Worm (Caenorhabditis elegans) whole organism, L2 larva: ENCODE measurements around the gene klp-17.
A peak's percentile ranks its signal among the peaks of the same experiment; 100 is the strongest.

Experiments used
- C34F6.9 ChIP-seq: fragments of 150-350 bp; optimal IDR thresholded peaks from 2 replicates; lab custom pipeline; 2014; ENCODE audit warnings: missing biosample characterization, missing genetic modification characterization
- F13H6.1 ChIP-seq: sonication (generic microtip); optimal IDR thresholded peaks from 2 replicates; lab custom pipeline; 2016; ENCODE audit warnings: missing genetic modification characterization, missing compliant biosample characterization
- R02D3.7 ChIP-seq: fragments of 150-350 bp; optimal IDR thresholded peaks from 2 replicates; lab custom pipeline; 2014; ENCODE audit warnings: missing biosample characterization, missing genetic modification characterization
- Y55F3AM.14 ChIP-seq: fragments of 200-800 bp; sonication (Bioruptor generic); optimal IDR thresholded peaks from 2 replicates; lab custom pipeline; 2018; ENCODE audit warnings: mild to moderate bottlenecking, missing genetic modification characterization, missing compliant biosample characterization
- ZK546.5 ChIP-seq: sonication (generic microtip); optimal IDR thresholded peaks from 2 replicates; lab custom pipeline; 2017; ENCODE audit warnings: missing biosample characterization, missing genetic modification characterization
- alr-1 ChIP-seq: fragments of 150-350 bp; optimal IDR thresholded peaks from 2 replicates; lab custom pipeline; 2014; ENCODE audit warnings: missing biosample characterization, missing genetic modification characterization
- blmp-1 ChIP-seq: sonication (generic microtip); optimal IDR thresholded peaks from 2 replicates; lab custom pipeline; 2017; ENCODE audit warnings: missing genetic modification characterization, mild to moderate bottlenecking, missing compliant biosample characterization, antibody characterized with exemption, moderate library complexity; ENCODE audit not compliant: insufficient read depth
- ceh-16 ChIP-seq: fragments of 150-350 bp; optimal IDR thresholded peaks from 2 replicates; lab custom pipeline; 2014; ENCODE audit warnings: missing biosample characterization, missing genetic modification characterization
- crh-2 ChIP-seq: sonication (generic microtip); optimal IDR thresholded peaks from 2 replicates; lab custom pipeline; 2017; ENCODE audit warnings: missing biosample characterization, missing genetic modification characterization
- dmd-4 ChIP-seq: sonication (generic microtip); optimal IDR thresholded peaks from 2 replicates; lab custom pipeline; 2017; ENCODE audit warnings: missing biosample characterization, missing genetic modification characterization
- egl-27 ChIP-seq: sonication (generic microtip); optimal IDR thresholded peaks from 3 replicates; lab custom pipeline; 2017; ENCODE audit warnings: missing biosample characterization, missing genetic modification reagents, missing genetic modification characterization
- elt-1 ChIP-seq: fragments of 150-350 bp; optimal IDR thresholded peaks from 2 replicates; lab custom pipeline; 2014; ENCODE audit warnings: missing biosample characterization, missing genetic modification characterization
- elt-3 ChIP-seq: sonication (generic microtip); optimal IDR thresholded peaks from 2 replicates; lab custom pipeline; 2017; ENCODE audit warnings: missing biosample characterization, missing genetic modification characterization
- fos-1 ChIP-seq: fragments of 150-350 bp; optimal IDR thresholded peaks from 2 replicates; lab custom pipeline; 2014; ENCODE audit warnings: missing biosample characterization, missing genetic modification characterization
- gmeb-1 ChIP-seq: fragments of 150-350 bp; optimal IDR thresholded peaks from 2 replicates; lab custom pipeline; 2014; ENCODE audit warnings: missing biosample characterization, missing genetic modification characterization
- lin-11 ChIP-seq: fragments of 150-350 bp; sonication (generic microtip); optimal IDR thresholded peaks from 2 replicates; lab custom pipeline; 2014; ENCODE audit warnings: missing biosample characterization, missing genetic modification characterization, inconsistent platforms, mixed read lengths
- lin-13 ChIP-seq: fragments of 150-350 bp; optimal IDR thresholded peaks from 2 replicates; lab custom pipeline; 2014; ENCODE audit warnings: missing biosample characterization, missing genetic modification reagents, missing genetic modification characterization
- lin-39 ChIP-seq: fragments of 150-350 bp; optimal IDR thresholded peaks from 2 replicates; lab custom pipeline; 2014; ENCODE audit warnings: missing biosample characterization, missing genetic modification reagents, missing genetic modification characterization
- lsy-2 ChIP-seq, 2 experiments: fragments of 150-350 bp in 1 of 2; sonication (generic microtip) in 1 of 2; optimal IDR thresholded peaks; 2 replicates each; lab custom pipeline; 2014 to 2017; ENCODE audit warnings: missing biosample characterization in 2 of 2, missing genetic modification characterization in 2 of 2
- mab-5 ChIP-seq: fragments of 150-350 bp; optimal IDR thresholded peaks from 2 replicates; lab custom pipeline; 2014; ENCODE audit warnings: missing biosample characterization, missing genetic modification characterization
- mbf-1 ChIP-seq: sonication (generic microtip); optimal IDR thresholded peaks from 2 replicates; lab custom pipeline; 2017; ENCODE audit warnings: missing biosample characterization, missing genetic modification characterization
- mdl-1 ChIP-seq, 2 experiments: fragments of 150-350 bp in 1 of 2; sonication (generic microtip) in 1 of 2; optimal IDR thresholded peaks; 2 replicates each; lab custom pipeline; 2017; ENCODE audit warnings: missing biosample characterization in 2 of 2, missing genetic modification characterization in 2 of 2
- nhr-11 ChIP-seq: fragments of 150-350 bp; optimal IDR thresholded peaks from 2 replicates; lab custom pipeline; 2014; ENCODE audit warnings: missing biosample characterization, missing genetic modification characterization
- nhr-12 ChIP-seq: fragments of 150-350 bp; optimal IDR thresholded peaks from 2 replicates; lab custom pipeline; 2014; ENCODE audit warnings: missing biosample characterization, missing genetic modification characterization
- nhr-129 ChIP-seq: fragments of 150-350 bp; optimal IDR thresholded peaks from 2 replicates; lab custom pipeline; 2014; ENCODE audit warnings: missing biosample characterization, missing genetic modification characterization
- nhr-21 ChIP-seq: fragments of 150-350 bp; optimal IDR thresholded peaks from 2 replicates; lab custom pipeline; 2014; ENCODE audit warnings: missing biosample characterization, missing genetic modification characterization
- nhr-23 ChIP-seq: fragments of 150-350 bp; optimal IDR thresholded peaks from 2 replicates; lab custom pipeline; 2014; ENCODE audit warnings: missing biosample characterization, missing genetic modification reagents, missing genetic modification characterization
- nhr-237 ChIP-seq: fragments of 150-350 bp; optimal IDR thresholded peaks from 2 replicates; lab custom pipeline; 2014; ENCODE audit warnings: missing biosample characterization, missing genetic modification characterization
- nhr-25 ChIP-seq: fragments of 150-350 bp; sonication (generic microtip); optimal IDR thresholded peaks from 3 replicates; lab custom pipeline; 2014; ENCODE audit warnings: missing biosample characterization, missing genetic modification characterization
- nhr-6 ChIP-seq: fragments of 150-350 bp; optimal IDR thresholded peaks from 2 replicates; lab custom pipeline; 2014; ENCODE audit warnings: missing biosample characterization, missing genetic modification characterization
- nhr-77 ChIP-seq: fragments of 150-350 bp; optimal IDR thresholded peaks from 2 replicates; lab custom pipeline; 2014; ENCODE audit warnings: missing biosample characterization, missing genetic modification characterization
- peb-1 ChIP-seq: fragments of 150-350 bp; optimal IDR thresholded peaks from 2 replicates; lab custom pipeline; 2014; ENCODE audit warnings: missing biosample characterization, missing genetic modification characterization
- sem-4 ChIP-seq: fragments of 150-350 bp; optimal IDR thresholded peaks from 2 replicates; lab custom pipeline; 2014; ENCODE audit warnings: missing biosample characterization, missing genetic modification reagents, missing genetic modification characterization
- skn-1 ChIP-seq: sonication (generic microtip); optimal IDR thresholded peaks from 2 replicates; lab custom pipeline; 2017; ENCODE audit warnings: missing biosample characterization, missing genetic modification characterization
- sma-3 ChIP-seq: sonication (generic microtip); optimal IDR thresholded peaks from 2 replicates; lab custom pipeline; 2016; ENCODE audit warnings: missing genetic modification reagents, missing genetic modification characterization, missing compliant biosample characterization
- sma-9 ChIP-seq, 2 experiments: fragments of 150-350 bp in 1 of 2; sonication (generic microtip) in 1 of 2; optimal IDR thresholded peaks; 2 replicates each; lab custom pipeline; 2014 to 2016; ENCODE audit warnings: missing genetic modification characterization in 2 of 2, mild to moderate bottlenecking in 1 of 2, missing biosample characterization in 1 of 2, missing compliant biosample characterization in 1 of 2, missing genetic modification reagents in 1 of 2, moderate library complexity in 1 of 2
- snpc-4 ChIP-seq: fragments of 150-350 bp; optimal IDR thresholded peaks from 2 replicates; lab custom pipeline; 2014; ENCODE audit warnings: missing biosample characterization, missing genetic modification characterization
- unc-39 ChIP-seq: fragments of 150-350 bp; optimal IDR thresholded peaks from 2 replicates; lab custom pipeline; 2014; ENCODE audit warnings: missing biosample characterization, missing genetic modification characterization
- unc-55 ChIP-seq: fragments of 150-350 bp; sonication (generic microtip); optimal IDR thresholded peaks from 3 replicates; lab custom pipeline; 2014; ENCODE audit warnings: missing biosample characterization, missing genetic modification reagents, missing genetic modification characterization
- unc-62 ChIP-seq: fragments of 150-350 bp; optimal IDR thresholded peaks from 2 replicates; lab custom pipeline; 2014; ENCODE audit warnings: missing biosample characterization, missing genetic modification reagents, missing genetic modification characterization
- zag-1 ChIP-seq: fragments of 150-350 bp; optimal IDR thresholded peaks from 2 replicates; lab custom pipeline; 2014; ENCODE audit warnings: missing biosample characterization, missing genetic modification characterization
- ztf-1 ChIP-seq: fragments of 200-800 bp; sonication (Bioruptor generic); conservative IDR thresholded peaks from 2 replicates; pipeline ENCODE4 v1.3.6; 2022; ENCODE audit warnings: missing genetic modification characterization, missing compliant biosample characterization
- ztf-11 ChIP-seq: sonication (generic microtip); optimal IDR thresholded peaks from 2 replicates; lab custom pipeline; 2017; ENCODE audit warnings: missing biosample characterization, missing genetic modification characterization
- ztf-4 ChIP-seq: fragments of 150-350 bp; optimal IDR thresholded peaks from 2 replicates; lab custom pipeline; 2014; ENCODE audit warnings: missing biosample characterization, missing genetic modification characterization

The klp-17 gene

ce11 chrII:11479076-11479475, 11.6 kb upstream of the klp-17 start, which contains the start of gene W02B12.12:
TSS of gene W02B12.12 (minus strand) at chrII:11479176.
- TF ChIP-seq ztf-1 (GFP tag; lab: Robert Waterston, UW), result no peak
- TF ChIP-seq unc-39 (tag; lab: Kevin White, UChicago), result no peak
- no peak for TF ChIP-seq fos-1 (tag; lab: Kevin White, UChicago)
- no peak for TF ChIP-seq nhr-237 (tag; lab: Kevin White, UChicago)
- no peak for TF ChIP-seq unc-55
- TF ChIP-seq nhr-21 (tag; lab: Kevin White, UChicago), result no peak
- no peak for TF ChIP-seq elt-1 (tag; lab: Kevin White, UChicago)
- TF ChIP-seq nhr-129, result no peak
- no peak for TF ChIP-seq lsy-2 (tag; optimal IDR thresholded peaks at IDR 0.05; lab: Kevin White, UChicago)
- no peak for TF ChIP-seq elt-3 (tag; lab: Kevin White, UChicago)
- no peak for TF ChIP-seq R02D3.7
- TF ChIP-seq mbf-1, result no peak
- TF ChIP-seq mdl-1 (tag; optimal IDR thresholded peaks at IDR 0.05; lab: Kevin White, UChicago), result no peak
- TF ChIP-seq ceh-16 (tag; lab: Kevin White, UChicago), result no peak
- no peak for TF ChIP-seq nhr-12
- TF ChIP-seq skn-1 (tag; lab: Kevin White, UChicago), result no peak
- no peak for TF ChIP-seq nhr-25 (tag; lab: Kevin White, UChicago)
- no peak for TF ChIP-seq Y55F3AM.14 (GFP tag; lab: Kevin White, UChicago)

DNA sequence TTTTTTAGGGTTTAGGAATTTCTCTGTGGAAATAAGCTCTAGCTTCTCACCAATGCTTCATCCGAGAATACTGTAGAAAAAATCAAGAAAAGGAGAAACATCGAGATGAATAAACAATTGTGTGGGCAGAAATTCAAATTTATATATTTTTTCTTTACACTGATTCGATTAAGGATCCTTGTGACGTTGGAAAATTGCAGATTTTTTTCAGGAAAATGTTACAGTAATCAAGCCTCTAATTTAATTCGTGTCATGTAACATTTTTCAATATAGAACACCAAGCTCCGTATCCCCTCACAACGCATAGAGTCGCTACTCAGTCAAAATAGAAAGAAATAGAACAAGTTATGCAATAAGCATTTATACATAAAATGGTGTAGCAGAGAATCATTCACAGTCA, 9.0 kb upstream of the klp-17 start, which contains the start of gene W02B12.16:
W02B12.16 (minus strand) TSS at position 101 of the 400 bp plus-strand sequence.
- TF ChIP-seq R02D3.7 (no peak), ztf-1 (GFP tag; lab: Robert Waterston, UW) (no peak), alr-1 (tag; lab: Kevin White, UChicago) (no peak), elt-1 (tag; lab: Kevin White, UChicago) (no peak), unc-39 (tag; lab: Kevin White, UChicago) (no peak), peb-1 (tag; lab: Kevin White, UChicago) (no peak), lin-11 (no peak), lsy-2 (tag; optimal IDR thresholded peaks at IDR 0.05; lab: Kevin White, UChicago) (no peak), nhr-237 (tag; lab: Kevin White, UChicago) (no peak), nhr-23 (tag; lab: Kevin White, UChicago) (no peak), crh-2 (tag; lab: Kevin White, UChicago) (no peak)
- TF ChIP-seq, all 48 proteins: peak for 0

- TF ChIP-seq unc-55 (peak; percentile 87), nhr-77 (tag; lab: Kevin White, UChicago) (no peak), lin-39 (no peak), zag-1 (tag; lab: Kevin White, UChicago) (no peak), lin-13 (GFP tag; lab: Kevin White, UChicago) (peak; percentile 85), blmp-1 (peak; percentile 68), snpc-4 (tag; lab: Kevin White, UChicago) (peak; percentile 77), crh-2 (tag; lab: Kevin White, UChicago) (peak; percentile 83), egl-27 (peak; percentile 32), nhr-129 (peak; percentile 62), sma-3 (GFP tag; lab: Kevin White, UChicago) (peak; percentile 77), nhr-237 (tag; lab: Kevin White, UChicago) (no peak), nhr-23 (tag; lab: Kevin White, UChicago) (no peak), peb-1 (tag; lab: Kevin White, UChicago) (no peak), ztf-4 (peak; percentile 79), unc-62 (GFP tag; lab: Kevin White, UChicago) (no peak), lsy-2 (tag; optimal IDR thresholded peaks at IDR 0.05; lab: Kevin White, UChicago) (peak; percentile 84 to 92), nhr-6 (tag; lab: Kevin White, UChicago) (peak; percentile 38), sem-4 (peak; percentile 88), ztf-1 (GFP tag; lab: Robert Waterston, UW) (no peak), ceh-16 (tag; lab: Kevin White, UChicago) (peak; percentile 21), unc-39 (tag; lab: Kevin White, UChicago) (no peak), mdl-1 (tag; optimal IDR thresholded peaks at IDR 0.05; lab: Kevin White, UChicago) (no peak), lin-11 (peak; percentile 79), sma-9 (GFP tag; optimal IDR thresholded peaks at IDR 0.05; lab: Kevin White, UChicago) (peak; percentile 90), sma-9 (tag; optimal IDR thresholded peaks at IDR 0.05; lab: Kevin White, UChicago) (no peak), nhr-12 (no peak), gmeb-1 (tag; lab: Kevin White, UChicago) (peak; percentile 87), mbf-1 (no peak), dmd-4 (no peak), C34F6.9 (tag; lab: Kevin White, UChicago) (peak; percentile 90), ztf-11 (tag; lab: Kevin White, UChicago) (no peak), elt-1 (tag; lab: Kevin White, UChicago) (no peak), nhr-11 (tag; lab: Kevin White, UChicago) (no peak), F13H6.1 (tag; lab: Kevin White, UChicago) (peak; percentile 89), mab-5 (tag; lab: Kevin White, UChicago) (peak; percentile 68), ZK546.5 (no peak), elt-3 (tag; lab: Kevin White, UChicago) (no peak), nhr-25 (tag; lab: Kevin White, UChicago) (peak; percentile 87), alr-1 (tag; lab: Kevin White, UChicago) (no peak), R02D3.7 (peak; percentile 53), Y55F3AM.14 (GFP tag; lab: Kevin White, UChicago) (peak; percentile 29)
Measured at ce11 chrII:11473525-11474181, 6.2 kb upstream of the klp-17 start, which contains the start of the genes metl-1 and W02B12.11. TSS of gene metl-1 (minus strand) at chrII:11473575. TSS of gene W02B12.11 (plus strand) at chrII:11473861.
